Worm (Caenorhabditis elegans): ENCODE measurements around the gene mmad-1.

DNA sequence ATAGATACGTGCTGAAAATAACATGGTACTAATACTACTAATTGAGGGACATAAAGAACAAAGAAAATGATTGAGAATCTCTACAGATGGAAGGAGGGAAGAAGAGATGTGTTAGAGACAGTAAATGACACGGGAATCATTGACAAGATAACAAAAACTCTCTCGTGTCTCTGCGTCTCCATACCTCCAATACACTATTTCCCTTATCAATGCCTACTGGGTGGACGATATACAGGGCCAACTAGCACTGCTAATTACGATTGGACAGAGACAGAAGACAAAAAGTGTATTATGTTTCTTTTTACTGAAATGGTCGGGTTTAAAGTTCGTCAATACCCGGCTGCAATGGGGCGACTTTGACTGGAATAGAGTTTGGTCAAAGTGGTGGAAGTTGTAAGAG, 4.2 kb downstream of the mmad-1 start:
- TF ChIP-seq nhr-77 (tag; optimal IDR thresholded peaks at IDR 0.05) (no peak), unc-39 (tag; optimal IDR thresholded peaks at IDR 0.05) (no peak), snpc-4 (tag; optimal IDR thresholded peaks at IDR 0.05) (no peak), nhr-25 (tag; optimal IDR thresholded peaks at IDR 0.05) (peak; percentile 53), nhr-11 (tag; optimal IDR thresholded peaks at IDR 0.05) (no peak), lin-13 (GFP tag; optimal IDR thresholded peaks at IDR 0.05) (no peak), lin-11 (tag; optimal IDR thresholded peaks at IDR 0.05) (no peak), nhr-237 (tag; optimal IDR thresholded peaks at IDR 0.05) (no peak), mdl-1 (tag; optimal IDR thresholded peaks at IDR 0.05) (no peak), crh-2 (tag; optimal IDR thresholded peaks at IDR 0.05) (peak; percentile 75), lsy-2 (tag; optimal IDR thresholded peaks at IDR 0.05) (no peak), ztf-4 (tag; optimal IDR thresholded peaks at IDR 0.05) (no peak), nhr-23 (tag; optimal IDR thresholded peaks at IDR 0.05) (no peak)
